Worm (Caenorhabditis elegans): ENCODE measurements around the gene C47G2.3.

- TF ChIP-seq him-1 (tag; optimal IDR thresholded peaks at IDR 0.05): no peak
- TF ChIP-seq W03F9.2 (tag; optimal IDR thresholded peaks at IDR 0.05): no peak
- TF ChIP-seq dao-5 (tag; optimal IDR thresholded peaks at IDR 0.05): no peak
These were observed 49.0 kb downstream of the C47G2.3 start for ce11 chrII:11240963-11241362.
